Worm (Caenorhabditis elegans) whole organism, young adult: Measurements from ENCODE around the gene C24H10.3.
A peak's percentile ranks its signal among the peaks of the same experiment; 100 is the strongest.

Experiments
- B0019.2 ChIP-seq: fragments of 200-800 bp; sonication (Bioruptor generic); conservative IDR thresholded peaks from 2 replicates; pipeline ENCODE4 v1.3.6; 2022; ENCODE audit warnings: missing genetic modification reagents, missing genetic modification characterization, missing compliant biosample characterization
- B0035.1 ChIP-seq: sonication (generic microtip); optimal IDR thresholded peaks from 2 replicates; lab custom pipeline; 2016; ENCODE audit warnings: missing genetic modification characterization, mild to moderate bottlenecking, missing compliant biosample characterization, missing genotype, missing genetic modification reagents
- B0336.3 ChIP-seq: fragments of 200-800 bp; sonication (Bioruptor generic); IDR thresholded peaks from 2 replicates; pipeline ENCODE4 v1.3.6; 2022; ENCODE audit warnings: missing genetic modification characterization, missing compliant biosample characterization
- C06A6.2 ChIP-seq: fragments of 200-800 bp; sonication (Bioruptor generic); conservative IDR thresholded peaks from 2 replicates; pipeline ENCODE4 v1.3.6; 2022; ENCODE audit warnings: missing genetic modification characterization, missing compliant biosample characterization
- F10E7.11 ChIP-seq: sonication (generic microtip); optimal IDR thresholded peaks from 2 replicates; lab custom pipeline; 2017; ENCODE audit warnings: mild to moderate bottlenecking, missing genetic modification characterization, moderate library complexity, missing compliant biosample characterization
- F23B12.7 ChIP-seq: sonication (generic microtip); optimal IDR thresholded peaks from 2 replicates; lab custom pipeline; 2017; ENCODE audit warnings: missing genetic modification characterization, mild to moderate bottlenecking, missing compliant biosample characterization, antibody characterized with exemption, moderate library complexity; ENCODE audit not compliant: insufficient read depth
- F55B11.4 ChIP-seq: sonication (generic microtip); optimal IDR thresholded peaks from 2 replicates; lab custom pipeline; 2016; ENCODE audit warnings: missing compliant biosample characterization, missing genetic modification characterization, borderline replicate concordance; ENCODE audit not compliant: insufficient read depth
- K12H6.12 ChIP-seq: fragments of 200-800 bp; sonication (Bioruptor generic); optimal IDR thresholded peaks from 2 replicates; lab custom pipeline; 2018; ENCODE audit warnings: mild to moderate bottlenecking, missing genetic modification characterization, missing compliant biosample characterization
- Y67H2A.10 ChIP-seq: fragments of 200-800 bp; sonication (Bioruptor generic); conservative IDR thresholded peaks from 2 replicates; pipeline ENCODE4 v1.3.6; 2022; ENCODE audit warnings: missing genetic modification reagents, missing genetic modification characterization, missing compliant biosample characterization
- Y79H2A.3 ChIP-seq: fragments of 200-800 bp; sonication (Bioruptor generic); conservative IDR thresholded peaks from 2 replicates; pipeline ENCODE4 v1.3.6; 2022; ENCODE audit warnings: missing genetic modification reagents, missing genetic modification characterization, missing compliant biosample characterization
- Y95B8A.8 ChIP-seq: fragments of 200-800 bp; sonication (Bioruptor generic); IDR thresholded peaks from 2 replicates; pipeline ENCODE4 v1.3.6; 2022; ENCODE audit warnings: missing genetic modification reagents, missing genetic modification characterization, missing compliant biosample characterization
- aptf-2 ChIP-seq: fragments of 200-800 bp; sonication (Bioruptor generic); conservative IDR thresholded peaks from 2 replicates; pipeline ENCODE4 v1.3.6; 2022; ENCODE audit warnings: missing genetic modification reagents, missing genetic modification characterization, missing compliant biosample characterization
- aptf-3 ChIP-seq: fragments of 200-800 bp; sonication (Bioruptor generic); IDR thresholded peaks from 2 replicates; pipeline ENCODE4 v1.3.6; 2022; ENCODE audit warnings: missing genetic modification characterization, missing compliant biosample characterization
- athp-1 ChIP-seq: sonication (generic microtip); optimal IDR thresholded peaks from 2 replicates; lab custom pipeline; 2017; ENCODE audit warnings: mild to moderate bottlenecking, missing genetic modification characterization, missing compliant biosample characterization
- attf-6 ChIP-seq: fragments of 200-800 bp; sonication (Bioruptor generic); IDR thresholded peaks from 2 replicates; pipeline ENCODE4 v1.3.6; 2022; ENCODE audit warnings: missing genetic modification reagents, missing genetic modification characterization, missing compliant biosample characterization
- bed-1 ChIP-seq: fragments of 200-800 bp; sonication (Bioruptor generic); IDR thresholded peaks from 2 replicates; pipeline ENCODE4 v1.3.6; 2022; ENCODE audit warnings: missing genetic modification reagents, missing genetic modification characterization, missing compliant biosample characterization
- ceh-91 ChIP-seq: fragments of 200-800 bp; sonication (Bioruptor generic); IDR thresholded peaks from 2 replicates; pipeline ENCODE4 v1.3.6; 2022; ENCODE audit warnings: missing genetic modification reagents, missing genetic modification characterization, missing compliant biosample characterization
- dox-1 ChIP-seq: fragments of 200-800 bp; sonication (Bioruptor generic); IDR thresholded peaks from 2 replicates; pipeline ENCODE4 v1.3.6; 2022; ENCODE audit warnings: missing genetic modification reagents, missing genetic modification characterization, missing compliant biosample characterization
- efl-1 ChIP-seq: fragments of 150-350 bp; optimal IDR thresholded peaks from 2 replicates; lab custom pipeline; 2014; ENCODE audit warnings: missing biosample characterization, missing genetic modification reagents, missing genetic modification characterization
- egrh-3 ChIP-seq: fragments of 200-800 bp; sonication (Bioruptor generic); IDR thresholded peaks from 2 replicates; pipeline ENCODE4 v1.3.6; 2022; ENCODE audit warnings: missing genetic modification reagents, missing genetic modification characterization, missing compliant biosample characterization
- ekl-4 ChIP-seq: fragments of 200-800 bp; sonication (Bioruptor generic); IDR thresholded peaks from 2 replicates; pipeline ENCODE4 v1.3.6; 2022; ENCODE audit warnings: missing genetic modification reagents, missing genetic modification characterization, missing compliant biosample characterization
- hlh-26 ChIP-seq: fragments of 200-800 bp; sonication (Bioruptor generic); conservative IDR thresholded peaks from 2 replicates; pipeline ENCODE4 v1.3.6; 2022; ENCODE audit warnings: missing genetic modification reagents, missing genetic modification characterization, missing compliant biosample characterization
- hmg-20 ChIP-seq: fragments of 200-800 bp; sonication (Bioruptor generic); IDR thresholded peaks from 2 replicates; pipeline ENCODE4 v1.3.6; 2022; ENCODE audit warnings: missing genetic modification reagents, missing genetic modification characterization, missing compliant biosample characterization
- lag-1 ChIP-seq: fragments of 200-800 bp; sonication (Bioruptor generic); IDR thresholded peaks from 2 replicates; pipeline ENCODE4 v1.3.6; 2022; ENCODE audit warnings: missing genetic modification reagents, missing genetic modification characterization, missing compliant biosample characterization
- let-526 ChIP-seq: fragments of 200-800 bp; sonication (Bioruptor generic); IDR thresholded peaks from 2 replicates; pipeline ENCODE4 v1.3.6; 2022; ENCODE audit warnings: missing genetic modification reagents, missing genetic modification characterization, missing compliant biosample characterization
- lin-26 ChIP-seq: fragments of 200-800 bp; sonication (Bioruptor generic); IDR thresholded peaks from 2 replicates; pipeline ENCODE4 v1.3.6; 2022; ENCODE audit warnings: missing genetic modification reagents, missing genetic modification characterization, missing compliant biosample characterization
- lin-54 ChIP-seq: fragments of 200-800 bp; sonication (Bioruptor generic); optimal IDR thresholded peaks from 2 replicates; lab custom pipeline; 2018; ENCODE audit warnings: mild to moderate bottlenecking, missing genetic modification characterization, missing compliant biosample characterization
- lir-1 ChIP-seq: fragments of 200-800 bp; sonication (Bioruptor generic); conservative IDR thresholded peaks from 2 replicates; pipeline ENCODE4 v1.3.6; 2022; ENCODE audit warnings: missing genetic modification reagents, missing genetic modification characterization, missing compliant biosample characterization
- madf-10 ChIP-seq: sonication (generic microtip); optimal IDR thresholded peaks from 2 replicates; lab custom pipeline; 2016; ENCODE audit warnings: mild to moderate bottlenecking, missing genetic modification characterization, missing compliant biosample characterization
- madf-3 ChIP-seq: fragments of 200-800 bp; sonication (Bioruptor generic); IDR thresholded peaks from 2 replicates; pipeline ENCODE4 v1.3.6; 2022; ENCODE audit warnings: missing genetic modification reagents, missing genetic modification characterization, missing compliant biosample characterization
- mcd-1 ChIP-seq: fragments of 200-800 bp; sonication (Bioruptor generic); IDR thresholded peaks from 2 replicates; pipeline ENCODE4 v1.3.6; 2022; ENCODE audit warnings: missing genetic modification reagents, missing genetic modification characterization, missing compliant biosample characterization
- mxl-1 ChIP-seq: sonication (generic microtip); optimal IDR thresholded peaks from 2 replicates; lab custom pipeline; 2016; ENCODE audit warnings: missing genetic modification characterization, missing compliant biosample characterization
- nhr-80 ChIP-seq: sonication (generic microtip); optimal IDR thresholded peaks from 2 replicates; lab custom pipeline; 2016; ENCODE audit warnings: missing genetic modification characterization, missing compliant biosample characterization
- nhr-90 ChIP-seq: sonication (generic microtip); optimal IDR thresholded peaks from 2 replicates; lab custom pipeline; 2016; ENCODE audit warnings: missing genotype, mild to moderate bottlenecking, missing genetic modification characterization, missing compliant biosample characterization
- pha-4 ChIP-seq: fragments of 150-350 bp; sonication (generic microtip); optimal IDR thresholded peaks from 2 replicates; lab custom pipeline; 2014; ENCODE audit warnings: missing biosample characterization, missing genetic modification reagents, missing genetic modification characterization
- rec-8 ChIP-seq, 2 experiments: sonication (generic microtip); optimal IDR thresholded peaks; 2 replicates each; lab custom pipeline; 2016; ENCODE audit warnings: mild to moderate bottlenecking in 2 of 2, missing genetic modification characterization in 2 of 2, missing genetic modification reagents in 2 of 2, missing genotype in 2 of 2, missing biosample characterization in 1 of 2, missing compliant biosample characterization in 1 of 2, moderate library complexity in 1 of 2
- rpc-1 ChIP-seq, 2 experiments: fragments of 150-350 bp in 1 of 2; sonication (generic microtip) in 1 of 2; optimal IDR thresholded peaks; 2 replicates each; lab custom pipeline; 2014 to 2018; ENCODE audit warnings: missing biosample characterization in 1 of 2, missing genetic modification characterization in 1 of 2, missing genetic modification reagents in 1 of 2, missing genotype in 1 of 2
- sdz-38 ChIP-seq: sonication (generic microtip); optimal IDR thresholded peaks from 2 replicates; lab custom pipeline; 2016; ENCODE audit warnings: missing genotype, missing genetic modification characterization, missing compliant biosample characterization
- sea-2 ChIP-seq: fragments of 200-800 bp; sonication (Bioruptor generic); IDR thresholded peaks from 2 replicates; pipeline ENCODE4 v1.3.6; 2022; ENCODE audit warnings: missing genetic modification characterization, missing compliant biosample characterization
- snpc-3.4 ChIP-seq: sonication (generic microtip); optimal IDR thresholded peaks from 2 replicates; lab custom pipeline; 2017; ENCODE audit warnings: missing genetic modification characterization, mild to moderate bottlenecking, missing compliant biosample characterization, antibody characterized with exemption, moderate library complexity, missing genotype, missing genetic modification reagents
- snpc-4 ChIP-seq, 5 experiments: fragments of 150-350 bp in 1 of 5; sonication (generic microtip) in 4 of 5; optimal IDR thresholded peaks; 2 replicates each; lab custom pipeline; 2014 to 2018; ENCODE audit warnings: missing genetic modification characterization in 5 of 5, missing biosample characterization in 3 of 5, antibody characterized with exemption in 2 of 5, mild to moderate bottlenecking in 2 of 5, missing compliant biosample characterization in 2 of 5, missing genotype in 2 of 5, moderate library complexity in 2 of 5, missing genetic modification reagents in 1 of 5
- somi-1 ChIP-seq: fragments of 200-800 bp; sonication (Bioruptor generic); optimal IDR thresholded peaks from 2 replicates; lab custom pipeline; 2018; ENCODE audit warnings: mild to moderate bottlenecking, missing genetic modification characterization, missing compliant biosample characterization
- tlf-1 ChIP-seq: fragments of 200-800 bp; sonication (Bioruptor generic); optimal IDR thresholded peaks from 2 replicates; lab custom pipeline; 2018; ENCODE audit warnings: mild to moderate bottlenecking, missing genetic modification characterization, missing compliant biosample characterization
- unc-62 ChIP-seq: fragments of 150-350 bp; optimal IDR thresholded peaks from 2 replicates; lab custom pipeline; 2014; ENCODE audit warnings: missing biosample characterization, missing genetic modification reagents, missing genetic modification characterization
- zfh-2 ChIP-seq: fragments of 200-800 bp; sonication (Bioruptor generic); conservative IDR thresholded peaks from 2 replicates; pipeline ENCODE4 v1.3.6; 2022; ENCODE audit warnings: missing genetic modification reagents, missing genetic modification characterization, missing compliant biosample characterization
- ztf-18 ChIP-seq: sonication (generic microtip); optimal IDR thresholded peaks from 2 replicates; lab custom pipeline; 2016; ENCODE audit warnings: missing genotype, mild to moderate bottlenecking, missing genetic modification characterization, missing compliant biosample characterization
- ztf-22 ChIP-seq: fragments of 200-800 bp; sonication (Bioruptor generic); optimal IDR thresholded peaks from 2 replicates; lab custom pipeline; 2018; ENCODE audit warnings: mild to moderate bottlenecking, missing genetic modification characterization, moderate library complexity, missing compliant biosample characterization

Gene C24H10.3

DNA sequence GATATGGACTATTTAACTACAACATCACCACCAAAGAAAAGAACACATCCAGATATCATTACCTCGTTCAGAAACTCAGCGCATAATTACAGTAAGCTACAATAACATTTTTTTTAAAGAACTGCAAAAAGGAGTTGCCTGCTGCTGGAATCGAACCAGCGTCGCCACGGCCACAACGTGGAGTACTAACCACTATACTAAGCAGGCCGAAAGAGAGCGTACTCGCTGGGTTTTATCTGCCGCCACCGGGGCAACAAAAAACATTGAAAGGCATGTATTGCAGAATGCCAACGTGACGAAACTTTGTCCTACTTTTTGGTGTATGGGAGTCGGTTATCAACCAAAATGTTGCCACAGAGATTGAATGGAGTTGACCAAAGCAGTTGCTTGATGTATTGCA lies 38.2 kb upstream of the C24H10.3 start (continued):
- TF ChIP-seq mcd-1 (GFP tag; lab: Robert Waterston, UW): no peak
- TF ChIP-seq aptf-3: no peak; the same call in 1 of the 2 replicates
- peak; percentile 90 for TF ChIP-seq lin-26 (GFP tag; lab: Robert Waterston, UW)
- peak; percentile 47; the same call in 1 of the 2 replicates for TF ChIP-seq ekl-4 (GFP tag; lab: Robert Waterston, UW)
- TF ChIP-seq rpc-1 (optimal IDR thresholded peaks at IDR 0.05; lab: Kevin White, UChicago): peak; percentile 81
- TF ChIP-seq rpc-1 (tag; optimal IDR thresholded peaks at IDR 0.05; lab: Kevin White, UChicago): peak; percentile 87
- peak; percentile 18 for TF ChIP-seq mxl-1 (tag; lab: Kevin White, UChicago)
- TF ChIP-seq hmg-20 (GFP tag; lab: Robert Waterston, UW): peak; percentile 77
- no peak for TF ChIP-seq madf-3 (GFP tag; lab: Robert Waterston, UW)
- TF ChIP-seq rec-8 (tag; optimal IDR thresholded peaks at IDR 0.05; lab: Kevin White, UChicago): peak; percentile 41 to 67
- no peak for TF ChIP-seq B0019.2 (GFP tag; lab: Robert Waterston, UW)
- TF ChIP-seq snpc-3.4 (tag; lab: Kevin White, UChicago): peak; percentile 14
- TF ChIP-seq aptf-2: peak; percentile 54; the same call in 1 of the 2 replicates
- no peak for TF ChIP-seq hlh-26 (GFP tag; lab: Robert Waterston, UW)
- peak; percentile 76 for TF ChIP-seq snpc-4 (GFP tag; optimal IDR thresholded peaks at IDR 0.05; lab: Kevin White, UChicago)
- TF ChIP-seq snpc-4 (tag; optimal IDR thresholded peaks at IDR 0.05; lab: Kevin White, UChicago): peak in 1 of 4 experiments; percentile 71
- peak; percentile 34; the same call in 1 of the 2 replicates for TF ChIP-seq egrh-3 (GFP tag; lab: Robert Waterston, UW)
- TF ChIP-seq somi-1 (GFP tag; lab: Kevin White, UChicago): peak; percentile 7
- no peak for TF ChIP-seq tlf-1 (GFP tag; lab: Kevin White, UChicago)
- peak; percentile 83 for TF ChIP-seq nhr-90 (tag; lab: Kevin White, UChicago)
- no peak for TF ChIP-seq F10E7.11 (tag; lab: Kevin White, UChicago)
- TF ChIP-seq unc-62: no peak
- TF ChIP-seq lag-1 (GFP tag; lab: Robert Waterston, UW): no peak
- peak; percentile 62 for TF ChIP-seq K12H6.12 (tag; lab: Kevin White, UChicago)
- peak; percentile 22 for TF ChIP-seq lin-54 (GFP tag; lab: Kevin White, UChicago)
- TF ChIP-seq sea-2 (GFP tag; lab: Robert Waterston, UW): no peak
- TF ChIP-seq B0336.3: no peak
- TF ChIP-seq C06A6.2 (GFP tag; lab: Robert Waterston, UW): no peak
- no peak for TF ChIP-seq bed-1 (GFP tag; lab: Robert Waterston, UW)
- TF ChIP-seq ceh-91 (GFP tag; lab: Robert Waterston, UW): no peak
- TF ChIP-seq ztf-18 (tag; lab: Kevin White, UChicago): peak; percentile 53
- 0 out of 2 replicates have a peak, but pooled peaks have one; percentile 43 for TF ChIP-seq lir-1 (GFP tag; lab: Robert Waterston, UW)
- no peak for TF ChIP-seq F55B11.4
- 0 out of 2 replicates have a peak, but pooled peaks have one; percentile 18 for TF ChIP-seq zfh-2 (GFP tag; lab: Robert Waterston, UW)
- TF ChIP-seq Y67H2A.10 (GFP tag; lab: Robert Waterston, UW): no peak
- peak; percentile 72 for TF ChIP-seq madf-10 (tag; lab: Kevin White, UChicago)
- no peak for TF ChIP-seq nhr-80
- TF ChIP-seq efl-1 (GFP tag; lab: Kevin White, UChicago): no peak
- TF ChIP-seq let-526 (GFP tag; lab: Robert Waterston, UW): no peak
- no peak for TF ChIP-seq ztf-22 (GFP tag; lab: Kevin White, UChicago)
- TF ChIP-seq Y79H2A.3: no peak
- peak; percentile 75 for TF ChIP-seq dox-1 (GFP tag; lab: Robert Waterston, UW)
- 0 out of 2 replicates have a peak, but pooled peaks have one; percentile 13 for TF ChIP-seq Y95B8A.8 (GFP tag; lab: Robert Waterston, UW)
- peak; percentile 87 for TF ChIP-seq F23B12.7 (tag; lab: Kevin White, UChicago)
- TF ChIP-seq sdz-38 (tag; lab: Kevin White, UChicago): no peak
- TF ChIP-seq pha-4: no peak
- TF ChIP-seq B0035.1 (tag; lab: Kevin White, UChicago): no peak
- no peak for TF ChIP-seq athp-1 (tag; lab: Kevin White, UChicago)
- TF ChIP-seq attf-6 (GFP tag; lab: Robert Waterston, UW): 0 out of 2 replicates have a peak, but pooled peaks have one; percentile 46
